Worm (Caenorhabditis elegans) whole organism, young adult: Measurements from ENCODE around the gene F31F6.3.

Source experiments
- B0019.2 ChIP-seq: fragments of 200-800 bp; sonication (Bioruptor generic); conservative IDR thresholded peaks from 2 replicates; pipeline ENCODE4 v1.3.6; 2022; ENCODE audit warnings: missing genetic modification reagents, missing genetic modification characterization, missing compliant biosample characterization
- F57C9.4 ChIP-seq: sonication (generic microtip); optimal IDR thresholded peaks from 2 replicates; lab custom pipeline; 2017; ENCODE audit warnings: mild to moderate bottlenecking, missing genetic modification characterization, missing compliant biosample characterization
- athp-1 ChIP-seq: sonication (generic microtip); optimal IDR thresholded peaks from 2 replicates; lab custom pipeline; 2017; ENCODE audit warnings: mild to moderate bottlenecking, missing genetic modification characterization, missing compliant biosample characterization
- attf-6 ChIP-seq: fragments of 200-800 bp; sonication (Bioruptor generic); IDR thresholded peaks from 2 replicates; pipeline ENCODE4 v1.3.6; 2022; ENCODE audit warnings: missing genetic modification reagents, missing genetic modification characterization, missing compliant biosample characterization
- lsl-1 ChIP-seq: fragments of 200-800 bp; sonication (Bioruptor generic); optimal IDR thresholded peaks from 2 replicates; lab custom pipeline; 2018; ENCODE audit warnings: mild to moderate bottlenecking, missing genetic modification characterization, moderate library complexity, missing compliant biosample characterization
- tlf-1 ChIP-seq: fragments of 200-800 bp; sonication (Bioruptor generic); optimal IDR thresholded peaks from 2 replicates; lab custom pipeline; 2018; ENCODE audit warnings: mild to moderate bottlenecking, missing genetic modification characterization, missing compliant biosample characterization

DNA sequence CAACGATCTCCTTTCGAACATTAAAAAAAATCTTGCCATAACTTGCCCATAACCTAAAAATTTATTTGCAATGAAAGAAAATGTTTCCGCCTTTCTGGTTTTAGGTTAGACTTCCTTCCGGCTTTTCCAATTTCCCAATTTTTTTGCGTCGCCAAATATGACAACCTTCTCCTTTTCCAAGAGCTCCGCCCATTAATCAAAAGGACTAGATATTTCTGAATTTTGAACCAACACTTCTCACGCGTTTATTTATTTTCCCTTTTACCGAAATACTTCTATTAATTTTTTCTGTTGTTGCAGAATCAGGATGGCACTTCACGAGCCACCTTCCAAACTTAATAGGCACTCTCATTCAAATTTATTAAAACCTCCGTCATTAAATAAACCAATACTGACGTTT is 27.0 kb downstream of the F31F6.3 start, which contains the start of gene egrh-1:
- TF ChIP-seq athp-1 (no peak), attf-6 (GFP tag; lab: Robert Waterston, UW) (no peak), lsl-1 (GFP tag; lab: Kevin White, UChicago) (no peak), B0019.2 (GFP tag; lab: Robert Waterston, UW) (no peak), F57C9.4 (tag; lab: Kevin White, UChicago) (no peak), tlf-1 (no peak)
